Worm (Caenorhabditis elegans): ENCODE results near the gene ubh-1.

ce11 chrV:6511121-6511520, at the start of gene ubh-1:
- no peak for TF ChIP-seq atf-7 (tag; optimal IDR thresholded peaks at IDR 0.05)
- TF ChIP-seq nhr-27 (tag; optimal IDR thresholded peaks at IDR 0.05): no peak
- no peak for TF ChIP-seq sea-2 (GFP tag; IDR thresholded peaks at IDR 0.05)
- TF ChIP-seq Y53G8AR.9 (GFP tag; conservative IDR thresholded peaks at IDR 0.05): no peak
- TF ChIP-seq tlf-1 (GFP tag; optimal IDR thresholded peaks at IDR 0.05): no peak
- TF ChIP-seq F57C9.4 (tag; optimal IDR thresholded peaks at IDR 0.05): no peak
- TF ChIP-seq lin-26 (GFP tag; IDR thresholded peaks at IDR 0.05): no peak
- TF ChIP-seq aptf-2 (GFP tag; conservative IDR thresholded peaks at IDR 0.05): no peak
- no peak for TF ChIP-seq chd-7 (tag; optimal IDR thresholded peaks at IDR 0.05)
- TF ChIP-seq Y79H2A.3 (GFP tag; conservative IDR thresholded peaks at IDR 0.05): no peak
- no peak for TF ChIP-seq unc-62 (GFP tag; optimal IDR thresholded peaks at IDR 0.05)
- no peak for TF ChIP-seq ztf-28 (GFP tag; IDR thresholded peaks at IDR 0.05)
